Fruit fly (Drosophila melanogaster): Measurements from ENCODE around the gene CG12655.
"Not testable (repeated sequence)": the region's sequence is repeated elsewhere in the genome, so short reads cannot be mapped to it uniquely, and the experiment has no call there.

dm6 chrX:19938894-19939293 is 20.3 kb downstream of the CG12655 start, which contains the start of gene CG45491:
- TF ChIP-seq insv, psq, Sin3A, h, Myc, ttk (optimal IDR thresholded peaks at IDR 0.05): not testable (repeated sequence)
